Fruit fly (Drosophila melanogaster): ENCODE data around the gene CG9396.
A peak's percentile ranks its signal among the peaks of the same experiment; 100 is the strongest.

Gene CG9396

dm6 chr3R:9532437-9533180, 38.8 kb downstream of the CG9396 start, which contains the start of gene by (continued):
- TF ChIP-seq D19A (tag; optimal IDR thresholded peaks at IDR 0.05) (no peak), ap (GFP tag; IDR thresholded peaks at IDR 0.05) (no peak), CHES-1-like (GFP tag; optimal IDR thresholded peaks at IDR 0.05) (no peak), pan (optimal IDR thresholded peaks at IDR 0.05) (no peak), pan (GFP tag; optimal IDR thresholded peaks at IDR 0.05 in 1 of 2, IDR thresholded peaks at IDR 0.05 in 1 of 2) (no peak), Rx (GFP tag; IDR thresholded peaks at IDR 0.05) (no peak), z (GFP tag; IDR thresholded peaks at IDR 0.05) (peak; percentile 58; the same call in 1 of the 3 replicates), run (tag; optimal IDR thresholded peaks at IDR 0.05) (no peak), Rfx (GFP tag; IDR thresholded peaks at IDR 0.05) (no peak), CG7963 (GFP tag; IDR thresholded peaks at IDR 0.05; ENCODE audit: partially characterized antibody) (no peak), CG18476 (GFP tag; optimal IDR thresholded peaks at IDR 0.05) (no peak), CG42726 (GFP tag; IDR thresholded peaks at IDR 0.05; ENCODE audit: partially characterized antibody) (0 out of 2 replicates have a peak, but pooled peaks have one; percentile 26), HHEX (GFP tag; optimal IDR thresholded peaks at IDR 0.05) (no peak), dm (GFP tag; optimal IDR thresholded peaks at IDR 0.05) (no peak), CG17912 (GFP tag; optimal IDR thresholded peaks at IDR 0.05) (no peak), CG8290 (GFP tag; optimal IDR thresholded peaks at IDR 0.05) (no peak), CG8290 (tag; optimal IDR thresholded peaks at IDR 0.05) (peak in 1 of 2 experiments; percentile 35), HmgZ (tag; optimal IDR thresholded peaks at IDR 0.05) (no peak), repo (GFP tag; optimal IDR thresholded peaks at IDR 0.05) (no peak), CG14441 (GFP tag; IDR thresholded peaks at IDR 0.05) (no peak), Lhr (GFP tag; optimal IDR thresholded peaks at IDR 0.05) (no peak), CG2116 (GFP tag; optimal IDR thresholded peaks at IDR 0.05) (no peak), unc-4 (GFP tag; IDR thresholded peaks at IDR 0.05; ENCODE audit: partially characterized antibody) (0 out of 2 replicates have a peak, but pooled peaks have one; percentile 17), CG3163 (GFP tag; optimal IDR thresholded peaks at IDR 0.05) (no peak), Opbp (GFP tag; IDR thresholded peaks at IDR 0.05; ENCODE audit: partially characterized antibody) (no peak), CG10209 (GFP tag; optimal IDR thresholded peaks at IDR 0.05) (no peak), Trl (optimal IDR thresholded peaks at IDR 0.05) (peak in 1 of 2 experiments; percentile 75), Trl (GFP tag; optimal IDR thresholded peaks at IDR 0.05) (no peak), odd (GFP tag; optimal IDR thresholded peaks at IDR 0.05) (no peak), CG8924 (tag; optimal IDR thresholded peaks at IDR 0.05) (no peak), CG10431 (GFP tag; optimal IDR thresholded peaks at IDR 0.05) (no peak), sr (GFP tag; IDR thresholded peaks at IDR 0.05) (peak; percentile 60; the same call in 2 of the 3 replicates), Ravus (GFP tag; IDR thresholded peaks at IDR 0.05) (no peak), HLH3B (GFP tag; IDR thresholded peaks at IDR 0.05) (no peak), Fer3 (tag; optimal IDR thresholded peaks at IDR 0.05) (no peak)

DNA sequence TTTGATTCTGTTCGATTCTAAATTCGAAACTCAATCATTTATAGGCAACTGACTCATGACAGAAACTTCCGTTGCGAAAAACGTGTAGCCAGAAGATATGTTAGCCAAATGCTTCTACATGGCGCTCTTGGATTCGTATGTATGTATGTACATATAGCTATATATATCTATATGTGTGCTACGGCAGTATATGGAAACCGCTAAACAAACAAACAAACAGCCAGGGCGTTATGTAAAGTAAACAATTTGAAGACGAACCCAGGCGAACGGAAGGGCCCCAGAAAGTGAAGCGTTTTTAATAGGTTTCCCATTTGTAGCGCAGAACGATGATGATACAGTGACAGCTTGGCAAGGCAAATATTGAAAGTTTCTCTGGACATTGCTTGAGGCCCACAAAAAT, 41.5 kb downstream of the CG9396 start:
- peak; percentile 14 for TF ChIP-seq Nf-YB (GFP tag; optimal IDR thresholded peaks at IDR 0.05)
- TF ChIP-seq Hr39 (optimal IDR thresholded peaks at IDR 0.05), result no peak
- TF ChIP-seq Spps (tag; optimal IDR thresholded peaks at IDR 0.05), result peak; percentile 1
- no peak for TF ChIP-seq Neu2 (GFP tag; optimal IDR thresholded peaks at IDR 0.05; ENCODE audit: borderline replicate concordance)
- TF ChIP-seq pho (GFP tag; optimal IDR thresholded peaks at IDR 0.05), result no peak
- no peak for TF ChIP-seq vfl (GFP tag; optimal IDR thresholded peaks at IDR 0.05)
- no peak for TF ChIP-seq HLHmδ (GFP tag; optimal IDR thresholded peaks at IDR 0.05)
- TF ChIP-seq Asciz (GFP tag; optimal IDR thresholded peaks at IDR 0.05), result peak; percentile 30
- no peak for TF ChIP-seq sqz (GFP tag; optimal IDR thresholded peaks at IDR 0.05)
- no peak for TF ChIP-seq unc-4 (GFP tag; IDR thresholded peaks at IDR 0.05; ENCODE audit: partially characterized antibody)
- no peak for TF ChIP-seq CG3726 (GFP tag; IDR thresholded peaks at IDR 0.05)
- peak; percentile 7 for TF ChIP-seq CG3281 (GFP tag; optimal IDR thresholded peaks at IDR 0.05)
- 0 out of 4 replicates have a peak, but pooled peaks have one; percentile 32 for TF ChIP-seq chinmo (GFP tag; IDR thresholded peaks at IDR 0.05; ENCODE audit: partially characterized antibody)
- peak; percentile 1 for TF ChIP-seq PHDP (tag; optimal IDR thresholded peaks at IDR 0.05)
- TF ChIP-seq CG5180 (GFP tag; optimal IDR thresholded peaks at IDR 0.05), result no peak
- peak; percentile 5 for TF ChIP-seq sug (tag; optimal IDR thresholded peaks at IDR 0.05)
- TF ChIP-seq kni (GFP tag; optimal IDR thresholded peaks at IDR 0.05), result peak; percentile 26
- peak; percentile 80 for TF ChIP-seq Ets65A (GFP tag)

Data from whole organism, embryonic.